Fruit fly (Drosophila melanogaster): ENCODE measurements around the gene CG42470.

CG42470 gene

dm6 chr2L:11753922-11754321 is 567 bp upstream of the CG42470 start, which contains the start of gene CG42471:
CG42471 (minus strand) TSS chr2L:11754022.
- TF ChIP-seq CG7101 (tag; optimal IDR thresholded peaks at IDR 0.05) = no peak
- no peak for TF ChIP-seq cnc (optimal IDR thresholded peaks at IDR 0.05)
- TF ChIP-seq CG5204 (GFP tag; optimal IDR thresholded peaks at IDR 0.05) = no peak
- no peak for TF ChIP-seq Hr96 (GFP tag; optimal IDR thresholded peaks at IDR 0.05)
- no peak for TF ChIP-seq kay (GFP tag; ENCODE audit: borderline replicate concordance)
- TF ChIP-seq bab1 (GFP tag; optimal IDR thresholded peaks at IDR 0.05) = no peak
- TF ChIP-seq CG7045 (GFP tag; optimal IDR thresholded peaks at IDR 0.05) = no peak
- no peak for TF ChIP-seq tj (GFP tag; optimal IDR thresholded peaks at IDR 0.05)
- no peak for TF ChIP-seq CG12768 (GFP tag; optimal IDR thresholded peaks at IDR 0.05)
- TF ChIP-seq CG1620 (GFP tag; optimal IDR thresholded peaks at IDR 0.05) = no peak
- no peak for TF ChIP-seq CG11617 (GFP tag; optimal IDR thresholded peaks at IDR 0.05)

dm6 chr2L:11740595-11740994 is 12.8 kb downstream of the CG42470 start:
- TF ChIP-seq CG7045 (GFP tag; optimal IDR thresholded peaks at IDR 0.05) (peak; percentile 38), CG1620 (GFP tag; optimal IDR thresholded peaks at IDR 0.05) (no peak), Hr96 (GFP tag; optimal IDR thresholded peaks at IDR 0.05) (no peak), cic (GFP tag; optimal IDR thresholded peaks at IDR 0.05) (peak; percentile 15), toe (GFP tag; optimal IDR thresholded peaks at IDR 0.05) (no peak), CG12768 (GFP tag; optimal IDR thresholded peaks at IDR 0.05) (no peak), cnc (optimal IDR thresholded peaks at IDR 0.05) (no peak), CG7101 (tag; optimal IDR thresholded peaks at IDR 0.05) (no peak), Crg-1 (GFP tag; optimal IDR thresholded peaks at IDR 0.05) (no peak), tj (GFP tag; optimal IDR thresholded peaks at IDR 0.05) (no peak), bab1 (GFP tag; optimal IDR thresholded peaks at IDR 0.05) (no peak)

- TF ChIP-seq Mnt (GFP tag; optimal IDR thresholded peaks at IDR 0.05) = peak; percentile 10
- TF ChIP-seq CG33017 (tag; optimal IDR thresholded peaks at IDR 0.05) = peak; percentile 10
- TF ChIP-seq CG5204 (GFP tag; optimal IDR thresholded peaks at IDR 0.05) = no peak
These were observed 14.8 kb downstream of the CG42470 start, which contains the start of gene Vha100-5 for dm6 chr2L:11738554-11738982. Vha100-5 (plus strand) TSS chr2L:11738948.

dm6 chr2L:11737648-11738047 is 15.7 kb downstream of the CG42470 start:
- TF ChIP-seq cnc (optimal IDR thresholded peaks at IDR 0.05) = no peak
- no peak for TF ChIP-seq CG14711 (tag; optimal IDR thresholded peaks at IDR 0.05)
- TF ChIP-seq cic (GFP tag; optimal IDR thresholded peaks at IDR 0.05) = no peak
- TF ChIP-seq Hr96 (GFP tag; optimal IDR thresholded peaks at IDR 0.05) = no peak
- TF ChIP-seq bab1 (GFP tag; optimal IDR thresholded peaks at IDR 0.05) = no peak
- no peak for TF ChIP-seq CG7101 (tag; optimal IDR thresholded peaks at IDR 0.05)

dm6 chr2L:11735975-11736374 is 17.4 kb downstream of the CG42470 start:
- TF ChIP-seq Clk (GFP tag; optimal IDR thresholded peaks at IDR 0.05) (no peak), CG7045 (GFP tag; optimal IDR thresholded peaks at IDR 0.05) (peak; percentile 79), cic (GFP tag; optimal IDR thresholded peaks at IDR 0.05) (peak; percentile 61), Mnt (GFP tag; optimal IDR thresholded peaks at IDR 0.05) (no peak), CG14711 (tag; optimal IDR thresholded peaks at IDR 0.05) (peak; percentile 44), toe (GFP tag; optimal IDR thresholded peaks at IDR 0.05) (no peak), cnc (optimal IDR thresholded peaks at IDR 0.05) (no peak), pad (GFP tag; optimal IDR thresholded peaks at IDR 0.05) (peak; percentile 20), CG12768 (GFP tag; optimal IDR thresholded peaks at IDR 0.05) (peak; percentile 38), CG5204 (GFP tag; optimal IDR thresholded peaks at IDR 0.05) (no peak), bab1 (GFP tag; optimal IDR thresholded peaks at IDR 0.05) (no peak), CG33017 (tag; optimal IDR thresholded peaks at IDR 0.05) (peak; percentile 26), CG11617 (GFP tag; optimal IDR thresholded peaks at IDR 0.05) (peak; percentile 35), Hr96 (GFP tag; optimal IDR thresholded peaks at IDR 0.05) (peak; percentile 2), tj (GFP tag; optimal IDR thresholded peaks at IDR 0.05) (peak; percentile 23), CG7101 (tag; optimal IDR thresholded peaks at IDR 0.05) (peak; percentile 47), ovo (GFP tag; optimal IDR thresholded peaks at IDR 0.05) (peak; percentile 6), kay (GFP tag; ENCODE audit: borderline replicate concordance) (peak; percentile 77), CG1620 (GFP tag; optimal IDR thresholded peaks at IDR 0.05) (no peak), Crg-1 (GFP tag; optimal IDR thresholded peaks at IDR 0.05) (no peak)

All from whole organism, adult.